Worm (Caenorhabditis elegans): ENCODE data around the gene mpst-7.

The mpst-7 gene

ce11 chrV:12987061-12987460 is 26.1 kb upstream of the mpst-7 start, which contains the start of gene shw-3:
shw-3 (minus strand) TSS chrV:12987161.
- TF ChIP-seq Y67H2A.10 (GFP tag; conservative IDR thresholded peaks at IDR 0.05), result no peak
- no peak for TF ChIP-seq F57C9.4 (tag; optimal IDR thresholded peaks at IDR 0.05)
- TF ChIP-seq mel-28 (tag; optimal IDR thresholded peaks at IDR 0.05; ENCODE audit: borderline replicate concordance), result no peak
- TF ChIP-seq ceh-79 (tag; optimal IDR thresholded peaks at IDR 0.05), result no peak
- TF ChIP-seq C17E4.6 (GFP tag; IDR thresholded peaks at IDR 0.05), result no peak
- TF ChIP-seq Y53G8AR.9 (GFP tag; conservative IDR thresholded peaks at IDR 0.05), result no peak
- no peak for TF ChIP-seq ztf-22 (GFP tag; optimal IDR thresholded peaks at IDR 0.05)
- no peak for TF ChIP-seq unc-130 (GFP tag; optimal IDR thresholded peaks at IDR 0.05)
- no peak for TF ChIP-seq F52B5.7 (tag; optimal IDR thresholded peaks at IDR 0.05)
- TF ChIP-seq cebp-1 (GFP tag; IDR thresholded peaks at IDR 0.05), result no peak
- TF ChIP-seq cebp-1 (tag; optimal IDR thresholded peaks at IDR 0.05), result no peak
- no peak for TF ChIP-seq Y79H2A.3 (GFP tag; conservative IDR thresholded peaks at IDR 0.05)
- TF ChIP-seq tlf-1 (GFP tag; optimal IDR thresholded peaks at IDR 0.05), result no peak
- no peak for TF ChIP-seq zim-3 (tag; optimal IDR thresholded peaks at IDR 0.05)
- TF ChIP-seq rpc-1 (optimal IDR thresholded peaks at IDR 0.05), result no peak
- no peak for TF ChIP-seq rpc-1 (tag; optimal IDR thresholded peaks at IDR 0.05)
- TF ChIP-seq lag-1 (GFP tag; IDR thresholded peaks at IDR 0.05), result no peak
- TF ChIP-seq madf-6 (GFP tag; IDR thresholded peaks at IDR 0.05), result no peak
- TF ChIP-seq B0261.1 (tag; optimal IDR thresholded peaks at IDR 0.05), result no peak
- TF ChIP-seq ets-4 (GFP tag; optimal IDR thresholded peaks at IDR 0.05), result no peak
- no peak for TF ChIP-seq ceh-40 (GFP tag; IDR thresholded peaks at IDR 0.05)

ce11 chrV:12974047-12974446 is 13.1 kb upstream of the mpst-7 start:
- no peak for TF ChIP-seq rcor-1 (GFP tag; IDR thresholded peaks at IDR 0.05)
- TF ChIP-seq lag-1 (GFP tag; IDR thresholded peaks at IDR 0.05), result no peak
- no peak for TF ChIP-seq F39B2.1 (GFP tag; IDR thresholded peaks at IDR 0.05)
- no peak for TF ChIP-seq Y95B8A.8 (GFP tag; IDR thresholded peaks at IDR 0.05)
- no peak for TF ChIP-seq tbp1 (GFP tag; optimal IDR thresholded peaks at IDR 0.05)
- no peak for TF ChIP-seq ztf-22 (GFP tag; optimal IDR thresholded peaks at IDR 0.05)
- TF ChIP-seq ceh-27 (GFP tag; optimal IDR thresholded peaks at IDR 0.05), result no peak
- no peak for TF ChIP-seq C06A6.2 (GFP tag; conservative IDR thresholded peaks at IDR 0.05)
- TF ChIP-seq D2030.7 (GFP tag; IDR thresholded peaks at IDR 0.05), result no peak
- TF ChIP-seq gei-17 (GFP tag; optimal IDR thresholded peaks at IDR 0.05), result no peak
- no peak for TF ChIP-seq rpc-1 (optimal IDR thresholded peaks at IDR 0.05)
- TF ChIP-seq rpc-1 (tag; optimal IDR thresholded peaks at IDR 0.05), result no peak
- TF ChIP-seq dox-1 (GFP tag; IDR thresholded peaks at IDR 0.05), result no peak
- TF ChIP-seq ekl-4 (GFP tag; IDR thresholded peaks at IDR 0.05), result no peak
- TF ChIP-seq lin-40 (tag; optimal IDR thresholded peaks at IDR 0.05), result no peak
- TF ChIP-seq cebp-2 (GFP tag; IDR thresholded peaks at IDR 0.05), result no peak
- TF ChIP-seq nhr-179 (tag; optimal IDR thresholded peaks at IDR 0.05), result no peak
- TF ChIP-seq snpc-1.3 (tag; optimal IDR thresholded peaks at IDR 0.05; ENCODE audit: insufficient read depth), result no peak
- TF ChIP-seq lin-26 (GFP tag; IDR thresholded peaks at IDR 0.05), result no peak
- TF ChIP-seq egl-18 (GFP tag; IDR thresholded peaks at IDR 0.05), result no peak

DNA sequence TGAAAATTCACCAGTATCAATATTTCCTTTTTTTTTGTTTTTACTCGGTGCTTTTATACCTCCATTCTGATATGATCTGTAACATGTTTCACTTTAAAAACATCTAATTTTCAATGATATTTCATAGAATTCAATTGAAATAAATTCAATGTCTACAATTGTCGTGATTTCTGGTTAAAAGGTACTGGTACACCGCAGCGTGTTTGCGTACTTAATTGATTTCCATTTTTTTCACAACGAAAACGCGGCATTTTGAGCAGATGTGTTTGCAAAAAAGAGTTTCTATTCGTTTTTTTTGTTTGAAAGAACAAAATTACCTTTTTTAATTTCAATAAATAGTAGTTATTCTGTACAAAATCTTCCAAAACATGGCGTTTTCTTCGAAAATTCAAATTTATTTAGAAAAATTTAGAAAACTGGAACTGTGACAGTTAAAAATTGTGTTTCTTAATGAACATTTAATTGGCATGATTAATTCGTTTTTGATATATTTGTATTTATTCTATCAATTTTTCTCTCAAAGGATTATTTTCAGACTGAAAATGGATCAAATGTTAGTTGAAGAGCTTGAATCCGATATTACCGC is 9.7 kb upstream of the mpst-7 start, which contains the start of gene pnn-1:
pnn-1 (plus strand) TSS at position 536 of the 586 bp plus-strand sequence.
- TF ChIP-seq ZK185.1 (tag; optimal IDR thresholded peaks at IDR 0.05; ENCODE audit: poor library complexity, severe bottlenecking) (no peak), madf-3 (GFP tag; IDR thresholded peaks at IDR 0.05) (no peak), lin-35 (GFP tag; optimal IDR thresholded peaks at IDR 0.05) (peak in 1 of 3 experiments; percentile 63), mcd-1 (GFP tag; IDR thresholded peaks at IDR 0.05) (peak; percentile 42; the same call in 1 of the 2 replicates), Y95B8A.8 (GFP tag; IDR thresholded peaks at IDR 0.05) (no peak), efl-1 (GFP tag; optimal IDR thresholded peaks at IDR 0.05) (peak; percentile 32), hmg-1.2 (GFP tag; IDR thresholded peaks at IDR 0.05) (peak; percentile 26; the same call in 1 of the 2 replicates), F52B5.7 (tag; optimal IDR thresholded peaks at IDR 0.05) (no peak), dpl-1 (GFP tag; optimal IDR thresholded peaks at IDR 0.05) (peak; percentile 6)
